Fruit fly (Drosophila melanogaster): ENCODE results near the gene CG3842.

The CG3842 gene

dm6 chrX:6339970-6340548, 2.5 kb downstream of the CG3842 start (continued):
- TF ChIP-seq slou (GFP tag; optimal IDR thresholded peaks at IDR 0.05) (no peak), Mes4 (GFP tag; optimal IDR thresholded peaks at IDR 0.05) (no peak), luna (GFP tag; optimal IDR thresholded peaks at IDR 0.05) (no peak), MESR4 (GFP tag; optimal IDR thresholded peaks at IDR 0.05) (no peak), amos (GFP tag; IDR thresholded peaks at IDR 0.05; ENCODE audit: partially characterized antibody) (no peak), CG4854 (GFP tag; optimal IDR thresholded peaks at IDR 0.05) (peak; percentile 18), dm (GFP tag; optimal IDR thresholded peaks at IDR 0.05) (peak; percentile 23), knrl (GFP tag; IDR thresholded peaks at IDR 0.05; ENCODE audit: partially characterized antibody) (no peak), sens-2 (GFP tag; IDR thresholded peaks at IDR 0.05) (peak; percentile 43; the same call in 1 of the 2 replicates), CG11696 (GFP tag; IDR thresholded peaks at IDR 0.05) (0 out of 2 replicates have a peak, but pooled peaks have one; percentile 29), CG1647 (GFP tag; optimal IDR thresholded peaks at IDR 0.05) (peak; percentile 34), CG32532 (GFP tag; IDR thresholded peaks at IDR 0.05) (peak; percentile 73), CG6813 (GFP tag; optimal IDR thresholded peaks at IDR 0.05) (peak; percentile 59), CG11085 (GFP tag; IDR thresholded peaks at IDR 0.05) (peak; percentile 28; the same call in 1 of the 2 replicates), CG12942 (GFP tag; optimal IDR thresholded peaks at IDR 0.05) (peak; percentile 10), Ptx1 (GFP tag; IDR thresholded peaks at IDR 0.05) (peak; percentile 64), bcd (GFP tag; optimal IDR thresholded peaks at IDR 0.05) (peak; percentile 42), CG8924 (tag; optimal IDR thresholded peaks at IDR 0.05) (peak; percentile 46), dmrt99B (tag; optimal IDR thresholded peaks at IDR 0.05) (peak; percentile 56), CG11695 (GFP tag; IDR thresholded peaks at IDR 0.05) (peak; percentile 67; the same call in 2 of the 3 replicates), ci (GFP tag; IDR thresholded peaks at IDR 0.05) (peak; percentile 87), CG18599 (GFP tag; optimal IDR thresholded peaks at IDR 0.05) (peak; percentile 47), gcm (GFP tag; optimal IDR thresholded peaks at IDR 0.05) (peak; percentile 24), Dad (GFP tag; optimal IDR thresholded peaks at IDR 0.05) (no peak), CG6683 (GFP tag; optimal IDR thresholded peaks at IDR 0.05) (peak; percentile 10), CG9437 (GFP tag; optimal IDR thresholded peaks at IDR 0.05) (no peak), CG8765 (GFP tag; IDR thresholded peaks at IDR 0.05) (no peak), row (GFP tag; IDR thresholded peaks at IDR 0.05) (peak; percentile 61), lilli (GFP tag; optimal IDR thresholded peaks at IDR 0.05) (peak; percentile 59), nmo (GFP tag; optimal IDR thresholded peaks at IDR 0.05) (peak; percentile 60), CG31224 (GFP tag; IDR thresholded peaks at IDR 0.05) (no peak; the same call in 1 of the 2 replicates), kni (GFP tag; optimal IDR thresholded peaks at IDR 0.05) (no peak), chn (GFP tag; optimal IDR thresholded peaks at IDR 0.05) (peak; percentile 22), CG18011 (GFP tag; optimal IDR thresholded peaks at IDR 0.05) (no peak), unpg (GFP tag; optimal IDR thresholded peaks at IDR 0.05) (peak; percentile 62), Sry-β (GFP tag; optimal IDR thresholded peaks at IDR 0.05) (no peak), sim (GFP tag; IDR thresholded peaks at IDR 0.05) (peak; percentile 18; the same call in 1 of the 2 replicates), mirr (GFP tag; optimal IDR thresholded peaks at IDR 0.05) (no peak), CG4404 (GFP tag; IDR thresholded peaks at IDR 0.05) (peak; percentile 22; the same call in 1 of the 2 replicates), CG8359 (GFP tag; optimal IDR thresholded peaks at IDR 0.05; ENCODE audit: borderline replicate concordance) (no peak), CG10565 (GFP tag; optimal IDR thresholded peaks at IDR 0.05) (no peak), schlank (tag; optimal IDR thresholded peaks at IDR 0.05) (peak; percentile 19), Dll (GFP tag; IDR thresholded peaks at IDR 0.05; ENCODE audit: partially characterized antibody) (no peak), CG3838 (GFP tag; optimal IDR thresholded peaks at IDR 0.05) (no peak), CG11504 (tag; optimal IDR thresholded peaks at IDR 0.05) (peak; percentile 52), Sox102F (GFP tag; optimal IDR thresholded peaks at IDR 0.05) (peak; percentile 72), CG7839 (tag; optimal IDR thresholded peaks at IDR 0.05) (peak; percentile 68), NK7.1 (GFP tag; optimal IDR thresholded peaks at IDR 0.05) (no peak), dimm (GFP tag; IDR thresholded peaks at IDR 0.05) (no peak)

Data from whole organism, embryonic.